Fruit fly (Drosophila melanogaster): ENCODE measurements around the gene Rubicon.

Rubicon gene

DNA sequence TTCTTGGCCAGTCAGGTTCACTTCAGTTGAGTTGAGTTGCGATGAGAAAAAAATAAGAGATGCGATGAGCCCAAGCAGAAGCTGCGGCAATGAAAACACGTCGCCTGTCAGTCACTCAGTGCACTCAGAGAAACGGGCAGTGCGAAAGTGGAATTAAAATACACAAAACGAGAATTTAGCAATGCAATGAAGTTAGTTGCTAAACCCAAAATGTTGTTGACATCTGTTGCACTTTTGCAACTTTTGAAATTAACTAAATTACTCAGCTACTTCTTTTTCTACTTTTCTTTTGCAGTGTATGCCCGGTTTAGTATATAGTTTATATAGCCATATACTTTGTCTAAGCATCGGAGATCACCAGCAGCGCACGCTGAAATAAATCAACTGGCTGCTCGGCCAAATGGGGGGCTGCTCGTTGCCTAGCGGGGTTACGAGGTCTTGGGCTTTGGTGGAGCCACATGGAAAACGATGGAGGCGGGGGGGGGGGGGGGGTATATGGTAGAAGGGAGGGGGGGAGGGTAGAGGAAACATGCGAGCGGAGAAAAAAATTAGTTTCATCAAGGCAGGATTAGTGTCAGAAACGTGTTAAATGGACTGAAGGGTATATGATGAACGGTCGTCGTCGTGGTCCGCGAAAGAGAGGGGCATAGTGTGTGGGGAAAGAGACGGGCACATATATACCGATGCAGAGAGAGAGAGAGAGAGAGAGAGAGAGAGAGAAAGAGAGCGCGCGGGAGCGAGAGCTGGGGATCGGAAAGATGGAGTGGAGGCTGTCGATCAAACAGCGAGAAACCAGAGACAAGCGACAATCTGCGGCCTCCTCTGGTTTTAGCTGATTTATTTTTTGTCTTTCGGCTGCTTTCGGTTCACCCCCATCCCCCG, 20.1 kb upstream of the Rubicon start (continued):
- no peak for TF ChIP-seq al (GFP tag; IDR thresholded peaks at IDR 0.05)
- TF ChIP-seq TFAM (GFP tag; optimal IDR thresholded peaks at IDR 0.05), result no peak
- no peak for TF ChIP-seq CG3838 (GFP tag; optimal IDR thresholded peaks at IDR 0.05)
- peak; percentile 69; the same call in 1 of the 2 replicates for TF ChIP-seq CG8765 (GFP tag; IDR thresholded peaks at IDR 0.05)
- TF ChIP-seq HLH4C (GFP tag; IDR thresholded peaks at IDR 0.05; ENCODE audit: partially characterized antibody), result no peak
- TF ChIP-seq pita (GFP tag; optimal IDR thresholded peaks at IDR 0.05), result no peak
- TF ChIP-seq Eip74EF (GFP tag; optimal IDR thresholded peaks at IDR 0.05), result no peak
- peak; percentile 26 for TF ChIP-seq HLH54F (GFP tag; optimal IDR thresholded peaks at IDR 0.05)
- peak; percentile 43 for TF ChIP-seq CrebB (tag; optimal IDR thresholded peaks at IDR 0.05)
- TF ChIP-seq lov (optimal IDR thresholded peaks at IDR 0.05), result no peak
- 0 out of 3 replicates have a peak, but pooled peaks have one; percentile 64 for TF ChIP-seq lov (GFP tag; IDR thresholded peaks at IDR 0.05)
- TF ChIP-seq bigmax (GFP tag; optimal IDR thresholded peaks at IDR 0.05), result no peak
- TF ChIP-seq repo (GFP tag; optimal IDR thresholded peaks at IDR 0.05), result peak; percentile 57
- TF ChIP-seq tx (GFP tag; optimal IDR thresholded peaks at IDR 0.05), result peak; percentile 30
- TF ChIP-seq CG4617 (GFP tag; optimal IDR thresholded peaks at IDR 0.05; ENCODE audit: borderline replicate concordance), result peak; percentile 41
- TF ChIP-seq onecut (GFP tag; IDR thresholded peaks at IDR 0.05), result peak; percentile 57
- no peak for TF ChIP-seq slou (GFP tag; optimal IDR thresholded peaks at IDR 0.05)
- TF ChIP-seq grn (GFP tag; optimal IDR thresholded peaks at IDR 0.05), result no peak
- TF ChIP-seq Six4 (GFP tag; optimal IDR thresholded peaks at IDR 0.05), result peak; percentile 53
- no peak for TF ChIP-seq Doc2 (GFP tag; IDR thresholded peaks at IDR 0.05)
- 0 out of 2 replicates have a peak, but pooled peaks have one; percentile 35 for TF ChIP-seq CG7372 (GFP tag; IDR thresholded peaks at IDR 0.05)
- TF ChIP-seq CG2116 (GFP tag; optimal IDR thresholded peaks at IDR 0.05), result peak; percentile 27
- peak; percentile 69 for TF ChIP-seq bab2 (GFP tag; optimal IDR thresholded peaks at IDR 0.05)
- no peak for TF ChIP-seq CG9215 (GFP tag; IDR thresholded peaks at IDR 0.05)
- peak; percentile 76; the same call in 1 of the 2 replicates for TF ChIP-seq chm (GFP tag; IDR thresholded peaks at IDR 0.05)
- peak; percentile 65 for TF ChIP-seq tgo (GFP tag; IDR thresholded peaks at IDR 0.05)
- peak; percentile 91 for TF ChIP-seq CG15696 (tag; optimal IDR thresholded peaks at IDR 0.05)
- TF ChIP-seq mld (GFP tag; IDR thresholded peaks at IDR 0.05; ENCODE audit: partially characterized antibody), result no peak
- no peak for TF ChIP-seq dati (GFP tag; IDR thresholded peaks at IDR 0.05)
- peak; percentile 61 for TF ChIP-seq org-1 (GFP tag; optimal IDR thresholded peaks at IDR 0.05)
- no peak for TF ChIP-seq slbo (GFP tag; IDR thresholded peaks at IDR 0.05)
- peak; percentile 79 for TF ChIP-seq CG5245 (GFP tag; optimal IDR thresholded peaks at IDR 0.05)
- no peak for TF ChIP-seq CG3281 (GFP tag; optimal IDR thresholded peaks at IDR 0.05)
- TF ChIP-seq Dbx (GFP tag; IDR thresholded peaks at IDR 0.05), result no peak
- no peak for TF ChIP-seq CG18011 (GFP tag; optimal IDR thresholded peaks at IDR 0.05)
- peak; percentile 56 for TF ChIP-seq shn (GFP tag; optimal IDR thresholded peaks at IDR 0.05)
- peak; percentile 2 for TF ChIP-seq CG12744 (GFP tag; optimal IDR thresholded peaks at IDR 0.05)
- TF ChIP-seq B-H1 (GFP tag; IDR thresholded peaks at IDR 0.05), result peak; percentile 55
- peak; percentile 39 for TF ChIP-seq Kr (GFP tag; optimal IDR thresholded peaks at IDR 0.05)
- peak; percentile 46 for TF ChIP-seq CG17359 (tag; optimal IDR thresholded peaks at IDR 0.05)
- TF ChIP-seq HHEX (GFP tag; optimal IDR thresholded peaks at IDR 0.05), result peak; percentile 44
- peak; percentile 61 for TF ChIP-seq btn (GFP tag; optimal IDR thresholded peaks at IDR 0.05)
- TF ChIP-seq NfI (GFP tag; optimal IDR thresholded peaks at IDR 0.05), result peak; percentile 45
- no peak for TF ChIP-seq Scr (GFP tag; IDR thresholded peaks at IDR 0.05; ENCODE audit: partially characterized antibody)
- peak; percentile 61; the same call in 1 of the 3 replicates for TF ChIP-seq ken (GFP tag; IDR thresholded peaks at IDR 0.05)
- TF ChIP-seq CG17829 (tag; optimal IDR thresholded peaks at IDR 0.05), result peak; percentile 86
- no peak for TF ChIP-seq danr (GFP tag; IDR thresholded peaks at IDR 0.05)
- no peak for TF ChIP-seq Jarid2 (GFP tag; optimal IDR thresholded peaks at IDR 0.05)
- peak; percentile 47 for TF ChIP-seq Lhr (GFP tag; optimal IDR thresholded peaks at IDR 0.05)
